Worm (Caenorhabditis elegans): ENCODE measurements around the gene sra-31.

Gene sra-31

ce11 chrII:6587264-6587870, 9.1 kb upstream of the sra-31 start, which contains the start of gene C56C10.7 (continued):
- TF ChIP-seq mxl-1 (tag; optimal IDR thresholded peaks at IDR 0.05) (peak; percentile 10), Y53G8AR.9 (GFP tag; conservative IDR thresholded peaks at IDR 0.05) (peak; percentile 90), rcor-1 (GFP tag; IDR thresholded peaks at IDR 0.05) (peak; percentile 68), F23B12.7 (tag; optimal IDR thresholded peaks at IDR 0.05; ENCODE audit: insufficient read depth) (no peak), bed-2 (GFP tag; IDR thresholded peaks at IDR 0.05) (no peak), lsl-1 (GFP tag; optimal IDR thresholded peaks at IDR 0.05) (peak; percentile 17), nhr-27 (tag; optimal IDR thresholded peaks at IDR 0.05) (peak; percentile 49), madf-6 (GFP tag; IDR thresholded peaks at IDR 0.05) (peak; percentile 89), cebp-2 (GFP tag; IDR thresholded peaks at IDR 0.05) (peak; percentile 78; the same call in 1 of the 2 replicates), efl-1 (GFP tag; optimal IDR thresholded peaks at IDR 0.05) (no peak), T26A5.8 (tag; optimal IDR thresholded peaks at IDR 0.05) (no peak), lin-54 (GFP tag; optimal IDR thresholded peaks at IDR 0.05) (peak; percentile 79), B0035.1 (tag; optimal IDR thresholded peaks at IDR 0.05) (peak; percentile 29), nfyb-1 (GFP tag; IDR thresholded peaks at IDR 0.05) (peak; percentile 69; the same call in 1 of the 2 replicates), attf-5 (GFP tag; optimal IDR thresholded peaks at IDR 0.05) (no peak), madf-3 (GFP tag; IDR thresholded peaks at IDR 0.05) (peak; percentile 94), snpc-4 (GFP tag; optimal IDR thresholded peaks at IDR 0.05) (peak; percentile 44), snpc-4 (tag; optimal IDR thresholded peaks at IDR 0.05) (peak in 2 of 4 experiments; percentile 30 to 61), let-607 (tag; optimal IDR thresholded peaks at IDR 0.05) (peak in 1 of 2 experiments; percentile 35), ztf-22 (GFP tag; optimal IDR thresholded peaks at IDR 0.05) (no peak), hrde-1 (tag; optimal IDR thresholded peaks at IDR 0.05; ENCODE audit: borderline replicate concordance) (peak; percentile 62), F49E8.2 (tag; optimal IDR thresholded peaks at IDR 0.05; ENCODE audit: insufficient read depth) (peak; percentile 56), pbrm-1 (GFP tag; IDR thresholded peaks at IDR 0.05) (peak; percentile 72; the same call in 1 of the 2 replicates), snpc-3.4 (tag; optimal IDR thresholded peaks at IDR 0.05) (peak; percentile 76), C17E4.6 (GFP tag; IDR thresholded peaks at IDR 0.05) (peak; percentile 62; the same call in 1 of the 2 replicates), hmg-1.2 (GFP tag; IDR thresholded peaks at IDR 0.05) (peak; percentile 49), unc-130 (GFP tag; optimal IDR thresholded peaks at IDR 0.05) (peak; percentile 57), snpc-1.3 (tag; optimal IDR thresholded peaks at IDR 0.05; ENCODE audit: insufficient read depth) (peak; percentile 67), tlf-1 (GFP tag; optimal IDR thresholded peaks at IDR 0.05) (peak; percentile 87), F10E7.11 (tag; optimal IDR thresholded peaks at IDR 0.05) (peak; percentile 53), egl-44 (GFP tag; IDR thresholded peaks at IDR 0.05) (peak; percentile 43), lsy-27 (tag; optimal IDR thresholded peaks at IDR 0.05; ENCODE audit: borderline replicate concordance, insufficient read depth) (no peak), ztf-28 (GFP tag; IDR thresholded peaks at IDR 0.05) (no peak), aptf-3 (GFP tag; IDR thresholded peaks at IDR 0.05) (peak; percentile 60; the same call in 1 of the 2 replicates), chd-7 (tag; optimal IDR thresholded peaks at IDR 0.05) (peak; percentile 77), die-1 (tag; optimal IDR thresholded peaks at IDR 0.05) (peak; percentile 38), mel-28 (tag; optimal IDR thresholded peaks at IDR 0.05; ENCODE audit: borderline replicate concordance) (no peak), tbp1 (GFP tag; optimal IDR thresholded peaks at IDR 0.05) (peak; percentile 63), mcd-1 (GFP tag; IDR thresholded peaks at IDR 0.05) (peak; percentile 44), zim-3 (tag; optimal IDR thresholded peaks at IDR 0.05) (no peak), dpff-1 (tag; optimal IDR thresholded peaks at IDR 0.05) (peak; percentile 34), Y56A3A.18 (GFP tag; IDR thresholded peaks at IDR 0.05) (peak; percentile 77), ceh-79 (tag; optimal IDR thresholded peaks at IDR 0.05) (peak; percentile 3), ceh-58 (GFP tag; IDR thresholded peaks at IDR 0.05) (peak; percentile 76; the same call in 1 of the 2 replicates), lag-1 (GFP tag; IDR thresholded peaks at IDR 0.05) (no peak), B0019.2 (GFP tag; conservative IDR thresholded peaks at IDR 0.05) (0 out of 2 replicates have a peak, but pooled peaks have one; percentile 4)
